Worm (Caenorhabditis elegans) whole organism, early embryonic: ENCODE data around the gene slcr-46.3.

Experiments
- ama-1 ChIP-seq: fragments of 150-350 bp; optimal IDR thresholded peaks from 2 replicates; lab custom pipeline; 2014
- hmbx-1 ChIP-seq: sonication (generic microtip); optimal IDR thresholded peaks from 2 replicates; lab custom pipeline; 2016; ENCODE audit warnings: mild to moderate bottlenecking, missing genetic modification characterization, missing compliant biosample characterization

DNA sequence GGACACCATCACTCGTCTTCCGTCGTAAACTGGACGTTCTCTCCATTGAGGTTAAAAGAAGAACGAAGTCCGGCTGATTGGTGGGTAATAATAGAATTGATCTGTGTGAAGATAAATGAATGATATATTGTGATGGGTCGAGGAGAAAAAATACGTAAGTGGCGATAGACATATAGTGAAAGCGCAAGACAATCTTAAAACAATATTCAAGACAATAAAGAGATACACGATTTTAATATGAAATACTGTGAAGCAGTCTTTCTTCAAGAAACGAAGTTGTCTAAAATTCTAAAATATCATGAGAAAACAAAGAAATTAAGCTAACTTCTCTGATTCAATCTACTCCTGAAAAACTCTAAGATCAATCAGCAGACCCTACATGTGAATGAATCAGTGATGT lies 10.4 kb downstream of the slcr-46.3 start, which contains the start of gene F40F9.10:
- TF ChIP-seq hmbx-1 (tag; lab: Kevin White, UChicago): no peak
- no peak for TF ChIP-seq ama-1 (lab: Kevin White, UChicago)
